Fruit fly (Drosophila melanogaster) whole organism, embryonic: ENCODE data around the gene Rrp46.
A peak's percentile ranks its signal among the peaks of the same experiment; 100 is the strongest.

Source experiments
- Aef1 ChIP-seq: fragments of 200-800 bp; sonication (Bioruptor generic); IDR thresholded peaks from 3 replicates; pipeline ENCODE4 v1.3.6; 2022; ENCODE audit warnings: missing biosample characterization, missing genetic modification characterization
- BtbVII ChIP-seq: fragments of 200-800 bp; sonication (Bioruptor generic); optimal IDR thresholded peaks from 3 replicates; lab custom pipeline; 2017; ENCODE audit warnings: missing biosample characterization, mild to moderate bottlenecking, missing genetic modification characterization
- CG11456 ChIP-seq: fragments of 200-800 bp; sonication (Bioruptor generic); IDR thresholded peaks from 3 replicates; pipeline ENCODE4 v1.3.6; 2022; ENCODE audit warnings: missing biosample characterization, missing genetic modification characterization
- CG11504 ChIP-seq: fragments of 200-800 bp; sonication (Bioruptor generic); optimal IDR thresholded peaks from 3 replicates; lab custom pipeline; 2019; ENCODE audit warnings: missing biosample characterization, mild to moderate bottlenecking, missing genetic modification characterization, moderate library complexity
- CG12236 ChIP-seq: fragments of 200-800 bp; sonication (Bioruptor generic); optimal IDR thresholded peaks from 2 replicates; lab custom pipeline; 2016; ENCODE audit warnings: missing biosample characterization, missing genetic modification characterization
- CG14710 ChIP-seq: fragments of 200-800 bp; sonication (Bioruptor generic); optimal IDR thresholded peaks from 3 replicates; lab custom pipeline; 2019; ENCODE audit warnings: missing biosample characterization, mild to moderate bottlenecking, missing genetic modification characterization, moderate library complexity
- CG14860 ChIP-seq: fragments of 200-800 bp; sonication (Bioruptor generic); IDR thresholded peaks from 3 replicates; pipeline ENCODE4 v1.3.6; 2022; ENCODE audit warnings: missing biosample characterization, missing genetic modification characterization; ENCODE audit not compliant: partially characterized antibody
- CG15696 ChIP-seq: fragments of 200-800 bp; sonication (Bioruptor generic); optimal IDR thresholded peaks from 2 replicates; lab custom pipeline; 2019; ENCODE audit warnings: missing biosample characterization, mild to moderate bottlenecking, missing genetic modification characterization, moderate library complexity
- CG17359 ChIP-seq: fragments of 200-800 bp; sonication (Bioruptor generic); optimal IDR thresholded peaks from 3 replicates; lab custom pipeline; 2018; ENCODE audit warnings: missing biosample characterization, mild to moderate bottlenecking, missing genetic modification characterization, moderate library complexity
- CG17612 ChIP-seq: fragments of 200-800 bp; sonication (Bioruptor generic); IDR thresholded peaks from 2 replicates; pipeline ENCODE4 v1.3.6; 2022; ENCODE audit warnings: missing biosample characterization, missing genetic modification characterization
- CG18764 ChIP-seq: fragments of 200-800 bp; sonication (Bioruptor generic); optimal IDR thresholded peaks from 3 replicates; lab custom pipeline; 2016; ENCODE audit warnings: missing biosample characterization, missing genetic modification characterization
- CG2129 ChIP-seq: fragments of 200-800 bp; sonication (Bioruptor generic); IDR thresholded peaks from 2 replicates; pipeline ENCODE4 v1.3.6; 2022; ENCODE audit warnings: missing biosample characterization, missing genetic modification characterization; ENCODE audit not compliant: partially characterized antibody
- CG32532 ChIP-seq: fragments of 200-800 bp; sonication (Bioruptor generic); IDR thresholded peaks from 2 replicates; pipeline ENCODE4 v1.3.6; 2022; ENCODE audit warnings: missing biosample characterization, missing genetic modification characterization
- CG32767 ChIP-seq: fragments of 200-800 bp; sonication (Bioruptor generic); IDR thresholded peaks from 2 replicates; pipeline ENCODE4 v1.3.6; 2022; ENCODE audit warnings: missing biosample characterization, missing genetic modification characterization
- CG43689 ChIP-seq: fragments of 200-800 bp; sonication (Bioruptor generic); IDR thresholded peaks from 2 replicates; pipeline ENCODE4 v1.3.6; 2022; ENCODE audit warnings: missing biosample characterization, missing genetic modification characterization
- Dll ChIP-seq: fragments of 200-800 bp; sonication (Bioruptor generic); IDR thresholded peaks from 4 replicates; pipeline ENCODE4 v1.3.6; 2022; ENCODE audit warnings: missing biosample characterization, missing genetic modification characterization; ENCODE audit not compliant: partially characterized antibody
- Doc3 ChIP-seq: fragments of 200-800 bp; sonication (Bioruptor generic); IDR thresholded peaks from 3 replicates; pipeline ENCODE4 v1.3.6; 2022; ENCODE audit warnings: missing biosample characterization, missing genetic modification characterization; ENCODE audit not compliant: partially characterized antibody
- HmgZ ChIP-seq: fragments of 200-800 bp; sonication (Bioruptor generic); optimal IDR thresholded peaks from 2 replicates; lab custom pipeline; 2018; ENCODE audit warnings: missing biosample characterization, mild to moderate bottlenecking, missing genetic modification characterization
- Lim3 ChIP-seq: fragments of 200-800 bp; sonication (Bioruptor generic); IDR thresholded peaks from 2 replicates; pipeline ENCODE4 v1.3.6; 2022; ENCODE audit warnings: missing biosample characterization, missing genetic modification characterization
- Med ChIP-seq: fragments of 200-800 bp; sonication (Bioruptor generic); peaks from one replicate; lab custom pipeline; 2016; ENCODE audit warnings: missing biosample characterization, missing genetic modification characterization, mild to moderate bottlenecking, inconsistent platforms, moderate library complexity
- Sox100B ChIP-seq: fragments of 200-800 bp; sonication (Bioruptor generic); optimal IDR thresholded peaks from 3 replicates; lab custom pipeline; 2018; ENCODE audit warnings: missing biosample characterization, mild to moderate bottlenecking, missing genetic modification characterization
- Ssrp ChIP-seq: fragments of 200-800 bp; sonication (Bioruptor generic); optimal IDR thresholded peaks from 2 replicates; lab custom pipeline; 2018; ENCODE audit warnings: missing biosample characterization, mild to moderate bottlenecking, missing genetic modification characterization, moderate library complexity
- Stat92E ChIP-seq, 3 experiments: fragments of >200 bp in 2 of 3; fragments of 200-800 bp in 1 of 3; sonication (Bioruptor generic) in 1 of 3; optimal IDR thresholded peaks; 2 replicates each; lab custom pipeline; 2017 to 2019; ENCODE audit warnings: missing biosample characterization in 3 of 3, missing genetic modification characterization in 3 of 3, mild to moderate bottlenecking in 1 of 3, moderate library complexity in 1 of 3
- Vsx1 ChIP-seq: fragments of 200-800 bp; sonication (Bioruptor generic); optimal IDR thresholded peaks from 2 replicates; lab custom pipeline; 2017; ENCODE audit warnings: missing biosample characterization, mild to moderate bottlenecking, missing genetic modification characterization, missing genetic modification reagents
- ara ChIP-seq: fragments of 200-800 bp; sonication (Bioruptor generic); IDR thresholded peaks from 2 replicates; pipeline ENCODE4 v1.3.6; 2022; ENCODE audit warnings: missing biosample characterization, missing genetic modification characterization
- bsh ChIP-seq, 2 experiments: fragments of 200-800 bp; sonication (Bioruptor generic); optimal IDR thresholded peaks; 2 replicates each; lab custom pipeline; 2017 to 2018; ENCODE audit warnings: mild to moderate bottlenecking in 2 of 2, missing biosample characterization in 2 of 2, missing genetic modification characterization in 2 of 2, moderate library complexity in 1 of 2
- cg ChIP-seq: fragments of 200-800 bp; sonication (Bioruptor generic); optimal IDR thresholded peaks from 3 replicates; lab custom pipeline; 2019; ENCODE audit warnings: missing biosample characterization, mild to moderate bottlenecking, missing genetic modification characterization, moderate library complexity
- ci ChIP-seq: fragments of 200-800 bp; sonication (Bioruptor generic); IDR thresholded peaks from 3 replicates; pipeline ENCODE4 v1.3.6; 2022; ENCODE audit warnings: missing biosample characterization, missing genetic modification characterization
- cwo ChIP-seq: fragments of 200-800 bp; sonication (Bioruptor generic); optimal IDR thresholded peaks from 3 replicates; lab custom pipeline; 2017; ENCODE audit warnings: missing biosample characterization, missing genetic modification characterization, mild to moderate bottlenecking, moderate library complexity, missing genetic modification reagents
- dati ChIP-seq: fragments of 200-800 bp; sonication (Bioruptor generic); IDR thresholded peaks from 2 replicates; pipeline ENCODE4 v1.3.6; 2022; ENCODE audit warnings: missing biosample characterization, missing genetic modification characterization
- eve ChIP-seq, 2 experiments: fragments of >200 bp; optimal IDR thresholded peaks; 2 replicates each; lab custom pipeline; 2017; ENCODE audit warnings: missing biosample characterization in 2 of 2, missing genetic modification characterization in 2 of 2
- jigr1 ChIP-seq: fragments of 200-800 bp; sonication (Bioruptor generic); IDR thresholded peaks from 3 replicates; pipeline ENCODE4 v1.3.6; 2022; ENCODE audit warnings: missing biosample characterization, missing genetic modification characterization
- jing ChIP-seq: fragments of 200-800 bp; sonication (Bioruptor generic); optimal IDR thresholded peaks from 2 replicates; lab custom pipeline; 2018; ENCODE audit warnings: missing biosample characterization, mild to moderate bottlenecking, missing genetic modification characterization
- jumu ChIP-seq: fragments of 200-800 bp; sonication (Bioruptor generic); optimal IDR thresholded peaks from 3 replicates; lab custom pipeline; 2016; ENCODE audit warnings: missing biosample characterization, missing genetic modification characterization
- knrl ChIP-seq: fragments of 200-800 bp; sonication (Bioruptor generic); IDR thresholded peaks from 3 replicates; pipeline ENCODE4 v1.3.6; 2022; ENCODE audit warnings: missing biosample characterization, missing genetic modification characterization; ENCODE audit not compliant: partially characterized antibody
- lmd ChIP-seq: fragments of 200-800 bp; sonication (Bioruptor generic); IDR thresholded peaks from 2 replicates; pipeline ENCODE4 v1.3.6; 2022; ENCODE audit warnings: missing biosample characterization, missing genetic modification characterization
- maf-S ChIP-seq: fragments of 200-800 bp; sonication (Bioruptor generic); optimal IDR thresholded peaks from 2 replicates; lab custom pipeline; 2016; ENCODE audit warnings: missing biosample characterization, missing genetic modification characterization
- pho ChIP-seq: fragments of 200-800 bp; sonication (Bioruptor generic); optimal IDR thresholded peaks from 2 replicates; lab custom pipeline; 2016; ENCODE audit warnings: missing biosample characterization, missing genetic modification characterization
- pzg ChIP-seq: fragments of 200-800 bp; sonication (Bioruptor generic); optimal IDR thresholded peaks from 3 replicates; lab custom pipeline; 2018; ENCODE audit warnings: missing biosample characterization, mild to moderate bottlenecking, missing genetic modification characterization, moderate library complexity
- slbo ChIP-seq: fragments of 200-800 bp; sonication (Bioruptor generic); IDR thresholded peaks from 2 replicates; pipeline ENCODE4 v1.3.6; 2022; ENCODE audit warnings: missing biosample characterization, missing genetic modification characterization
- slou ChIP-seq: fragments of 200-800 bp; sonication (Bioruptor generic); optimal IDR thresholded peaks from 3 replicates; lab custom pipeline; 2016; ENCODE audit warnings: missing biosample characterization, missing genetic modification characterization
- stwl ChIP-seq: fragments of 200-800 bp; sonication (Bioruptor generic); optimal IDR thresholded peaks from 3 replicates; lab custom pipeline; 2018; ENCODE audit warnings: missing biosample characterization, mild to moderate bottlenecking, missing genetic modification characterization, moderate library complexity
- trh ChIP-seq: fragments of 200-800 bp; sonication (Bioruptor generic); optimal IDR thresholded peaks from 2 replicates; lab custom pipeline; 2016; ENCODE audit warnings: missing biosample characterization, missing genetic modification characterization

Rrp46 gene

DNA sequence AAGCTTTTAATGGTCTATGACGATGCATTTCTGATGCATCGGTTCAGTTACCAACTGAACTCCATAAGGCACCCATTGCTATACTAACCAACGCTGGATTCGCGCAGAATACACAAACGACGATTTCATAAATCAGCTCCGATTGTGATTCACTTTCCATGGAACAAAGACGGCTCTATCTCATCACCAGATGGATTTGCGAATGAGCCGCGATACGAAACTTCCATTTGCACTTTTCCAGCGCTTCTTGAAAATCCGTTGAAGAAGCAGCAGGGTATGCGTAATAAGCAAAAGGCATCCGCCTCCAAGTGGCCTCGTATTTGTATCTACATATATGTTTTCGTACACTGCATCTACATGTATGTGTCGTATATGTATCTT is 20.6 kb upstream of the Rrp46 start:
- no peak for TF ChIP-seq CG18764 (GFP tag; lab: Kevin White, UChicago)
- TF ChIP-seq cg, result peak; percentile 30
- TF ChIP-seq eve (GFP tag; optimal IDR thresholded peaks at IDR 0.05; lab: Kevin White, UChicago), result peak in 1 of 2 experiments; percentile 53
- TF ChIP-seq CG32767 (GFP tag; lab: Robert Waterston, UW), result no peak
- TF ChIP-seq, all 482 proteins: peak for 2

DNA sequence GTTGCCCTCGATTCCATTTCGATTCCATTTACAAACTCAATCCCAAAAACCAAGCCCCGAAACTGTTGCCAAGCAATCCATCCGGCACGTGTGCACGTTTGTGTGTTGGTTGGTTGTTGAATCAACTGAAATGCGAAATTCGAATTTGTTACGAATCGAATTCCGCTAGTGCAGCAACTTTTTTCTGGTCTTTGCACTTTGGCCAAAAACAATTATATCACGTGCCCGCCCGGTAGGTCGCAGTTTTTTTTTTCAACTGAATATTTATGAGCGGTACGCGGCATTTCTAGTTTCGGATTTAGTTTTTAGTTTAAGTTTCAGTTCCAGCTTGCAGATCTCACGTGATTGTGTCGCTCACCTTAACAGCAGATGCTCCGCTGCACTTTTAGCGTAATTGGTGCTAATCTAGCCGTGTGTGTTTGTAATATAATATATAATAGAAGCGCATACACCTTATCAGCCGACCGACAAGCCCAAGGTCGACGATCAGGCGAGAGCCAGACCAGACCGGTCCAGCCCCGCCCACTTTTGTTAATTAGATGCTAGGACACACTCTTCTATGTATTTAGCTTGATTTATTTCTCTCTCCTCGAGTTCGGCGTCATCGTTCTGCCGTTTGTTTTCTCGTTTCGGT is 20.0 kb upstream of the Rrp46 start:
- 0 out of 3 replicates have a peak, but pooled peaks have one; percentile 26 for TF ChIP-seq ci (GFP tag; lab: Robert Waterston, UW)
- peak; percentile 93 for TF ChIP-seq cwo (GFP tag; lab: Kevin White, UChicago)
- no peak for TF ChIP-seq stwl (tag; lab: Kevin White, UChicago)

DNA sequence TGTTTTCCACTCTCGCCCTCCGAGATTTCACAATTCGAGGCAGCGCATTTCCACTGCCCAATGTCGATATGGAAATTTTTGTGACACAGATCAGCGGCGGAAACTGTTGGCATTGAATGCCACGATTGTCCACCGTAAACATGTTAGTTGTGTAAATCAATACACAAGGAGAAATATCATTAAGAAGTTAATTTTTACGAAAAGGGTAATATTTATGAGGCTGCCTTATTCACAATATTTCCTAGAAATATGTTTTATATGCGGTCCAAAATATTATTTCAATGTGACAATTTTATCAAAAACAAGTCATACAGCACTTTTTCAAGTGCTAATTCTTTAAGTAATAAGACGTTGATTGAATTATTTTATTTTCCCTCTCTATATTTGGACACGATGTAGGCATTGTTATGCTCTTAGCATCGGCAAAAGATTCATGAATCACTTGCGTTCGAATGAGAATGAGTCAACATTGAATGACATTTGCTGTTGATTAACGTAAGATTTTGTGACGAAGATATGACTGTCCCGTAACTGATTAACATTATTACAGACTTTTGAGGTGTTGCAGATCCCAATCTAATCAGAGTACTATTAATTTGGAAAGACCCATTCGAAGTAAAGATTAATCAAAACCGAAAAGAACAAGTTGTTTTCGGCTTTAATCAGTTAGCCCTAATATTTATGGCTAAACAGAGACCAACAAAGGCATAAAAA is 19.3 kb upstream of the Rrp46 start:
- TF ChIP-seq trh (peak; percentile 44), jumu (GFP tag; lab: Kevin White, UChicago) (peak; percentile 39), Ssrp (tag; lab: Kevin White, UChicago) (peak; percentile 69), ara (GFP tag; lab: Robert Waterston, UW) (peak; percentile 64; the same call in 1 of the 2 replicates), dati (0 out of 2 replicates have a peak, but pooled peaks have one; percentile 33), CG17612 (GFP tag; lab: Robert Waterston, UW) (peak; percentile 14; the same call in 1 of the 2 replicates), Stat92E (GFP tag; optimal IDR thresholded peaks at IDR 0.05; lab: Kevin White, UChicago) (no peak), Doc3 (GFP tag; lab: Robert Waterston, UW) (no peak), CG11504 (tag; lab: Kevin White, UChicago) (peak; percentile 86), CG14860 (no peak), bsh (GFP tag; optimal IDR thresholded peaks at IDR 0.05; lab: Kevin White, UChicago) (peak in 1 of 2 experiments; percentile 83), CG15696 (tag; lab: Kevin White, UChicago) (peak; percentile 26), Vsx1 (GFP tag; lab: Kevin White, UChicago) (no peak), HmgZ (tag; lab: Kevin White, UChicago) (peak; percentile 59), slbo (GFP tag; lab: Robert Waterston, UW) (peak; percentile 91), CG12236 (GFP tag; lab: Kevin White, UChicago) (peak; percentile 64), Sox100B (GFP tag; lab: Kevin White, UChicago) (peak; percentile 76), Med (GFP tag; lab: Kevin White, UChicago) (peak; percentile 93), pzg (GFP tag; lab: Kevin White, UChicago) (no peak), cg (no peak), jing (GFP tag; lab: Kevin White, UChicago) (peak; percentile 48), CG43689 (GFP tag; lab: Robert Waterston, UW) (peak; percentile 61; the same call in 1 of the 2 replicates), lmd (peak; percentile 88; the same call in 1 of the 2 replicates), pho (GFP tag; lab: Kevin White, UChicago) (peak; percentile 78), CG32767 (GFP tag; lab: Robert Waterston, UW) (peak; percentile 89), CG32532 (GFP tag; lab: Robert Waterston, UW) (peak; percentile 75; the same call in 1 of the 2 replicates), CG17359 (tag; lab: Kevin White, UChicago) (peak; percentile 87), slou (GFP tag; lab: Kevin White, UChicago) (peak; percentile 65), CG11456 (GFP tag; lab: Robert Waterston, UW) (peak; percentile 80; the same call in 2 of the 3 replicates), Aef1 (peak; percentile 87; the same call in 2 of the 3 replicates), BtbVII (peak; percentile 67), jigr1 (no peak), CG2129 (GFP tag; lab: Robert Waterston, UW) (no peak), CG14710 (peak; percentile 44), knrl (GFP tag; lab: Robert Waterston, UW) (no peak), Dll (GFP tag; lab: Robert Waterston, UW) (no peak), maf-S (peak; percentile 69), Lim3 (GFP tag; lab: Robert Waterston, UW) (peak; percentile 63; the same call in 1 of the 2 replicates)
